Worm (Caenorhabditis elegans) whole organism, early embryonic: ENCODE data around the gene F59A6.2.

Experiments used
- F13C5.2 ChIP-seq: sonication (generic microtip); optimal IDR thresholded peaks from 2 replicates; lab custom pipeline; 2017; ENCODE audit warnings: mild to moderate bottlenecking, missing genetic modification characterization, inconsistent platforms, missing compliant biosample characterization
- ama-1 ChIP-seq: fragments of 150-350 bp; optimal IDR thresholded peaks from 2 replicates; lab custom pipeline; 2014
- ceh-13 ChIP-seq: fragments of 200-800 bp; sonication (Bioruptor generic); optimal IDR thresholded peaks from 2 replicates; lab custom pipeline; 2018; ENCODE audit warnings: mild to moderate bottlenecking, missing genetic modification characterization, missing compliant biosample characterization
- flt-1 ChIP-seq: fragments of 200-800 bp; sonication (Bioruptor generic); IDR thresholded peaks from 2 replicates; pipeline ENCODE4 v1.3.6; 2022; ENCODE audit warnings: missing genetic modification characterization, missing compliant biosample characterization
- hmbx-1 ChIP-seq: sonication (generic microtip); optimal IDR thresholded peaks from 2 replicates; lab custom pipeline; 2016; ENCODE audit warnings: mild to moderate bottlenecking, missing genetic modification characterization, missing compliant biosample characterization
- hmg-4 ChIP-seq: fragments of 200-800 bp; sonication (Bioruptor generic); optimal IDR thresholded peaks from 2 replicates; lab custom pipeline; 2018; ENCODE audit warnings: mild to moderate bottlenecking, missing genetic modification characterization, missing compliant biosample characterization
- hnd-1 ChIP-seq: sonication (generic microtip); optimal IDR thresholded peaks from 2 replicates; lab custom pipeline; 2016; ENCODE audit warnings: missing genetic modification characterization, missing compliant biosample characterization
- sea-1 ChIP-seq: fragments of 200-800 bp; sonication (Bioruptor generic); conservative IDR thresholded peaks from 2 replicates; pipeline ENCODE4 v1.3.6; 2022; ENCODE audit warnings: missing genetic modification characterization, missing compliant biosample characterization
- tbx-11 ChIP-seq: fragments of 200-800 bp; sonication (Bioruptor generic); IDR thresholded peaks from 2 replicates; pipeline ENCODE4 v1.3.6; 2022; ENCODE audit warnings: missing genetic modification characterization, missing compliant biosample characterization
- tbx-37 ChIP-seq: fragments of 200-800 bp; sonication (Bioruptor generic); conservative IDR thresholded peaks from 2 replicates; pipeline ENCODE4 v1.3.6; 2022; ENCODE audit warnings: missing genetic modification reagents, missing genetic modification characterization, missing compliant biosample characterization

DNA sequence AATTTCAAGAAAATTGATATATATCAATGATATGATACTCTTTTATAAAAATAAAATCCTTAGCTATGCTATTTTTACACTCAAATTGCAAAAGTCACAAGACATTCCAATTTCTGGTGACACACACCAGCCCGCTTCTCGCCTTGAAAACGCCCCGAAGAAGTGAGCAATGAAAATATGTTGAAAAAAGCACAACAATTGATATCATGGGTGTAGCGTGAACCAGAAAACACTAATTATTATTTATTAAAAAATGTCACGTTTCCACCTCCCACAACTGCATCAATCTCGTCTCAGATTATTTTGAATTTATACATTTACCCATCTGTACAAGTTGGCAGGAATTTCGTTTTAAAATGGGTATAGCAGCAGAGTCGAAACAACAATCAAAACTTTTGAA is 9.7 kb upstream of the F59A6.2 start, which contains the start of gene F59A6.4:
- TF ChIP-seq F13C5.2 (tag; lab: Kevin White, UChicago): no peak
- no peak for TF ChIP-seq hnd-1 (tag; lab: Kevin White, UChicago)
- no peak for TF ChIP-seq ama-1 (lab: Kevin White, UChicago)
- TF ChIP-seq sea-1 (GFP tag; lab: Robert Waterston, UW): no peak
- TF ChIP-seq hmbx-1 (tag; lab: Kevin White, UChicago): no peak
- TF ChIP-seq ceh-13 (GFP tag; lab: Kevin White, UChicago): no peak
- TF ChIP-seq flt-1 (GFP tag; lab: Robert Waterston, UW): no peak
- TF ChIP-seq tbx-37: no peak
- TF ChIP-seq hmg-4 (GFP tag; lab: Kevin White, UChicago): no peak
- TF ChIP-seq tbx-11 (GFP tag; lab: Robert Waterston, UW): no peak
